Worm (Caenorhabditis elegans) whole organism, L4/young adult: ENCODE results near the gene T19H12.6.

Source experiments
- W03F9.2 ChIP-seq: fragments of 150-350 bp; optimal IDR thresholded peaks from 2 replicates; lab custom pipeline; 2014; ENCODE audit warnings: missing biosample characterization, missing genetic modification characterization
- him-1 ChIP-seq: sonication (generic microtip); optimal IDR thresholded peaks from 2 replicates; lab custom pipeline; 2016; ENCODE audit warnings: missing genotype, missing genetic modification reagents, missing genetic modification characterization, missing compliant biosample characterization

DNA sequence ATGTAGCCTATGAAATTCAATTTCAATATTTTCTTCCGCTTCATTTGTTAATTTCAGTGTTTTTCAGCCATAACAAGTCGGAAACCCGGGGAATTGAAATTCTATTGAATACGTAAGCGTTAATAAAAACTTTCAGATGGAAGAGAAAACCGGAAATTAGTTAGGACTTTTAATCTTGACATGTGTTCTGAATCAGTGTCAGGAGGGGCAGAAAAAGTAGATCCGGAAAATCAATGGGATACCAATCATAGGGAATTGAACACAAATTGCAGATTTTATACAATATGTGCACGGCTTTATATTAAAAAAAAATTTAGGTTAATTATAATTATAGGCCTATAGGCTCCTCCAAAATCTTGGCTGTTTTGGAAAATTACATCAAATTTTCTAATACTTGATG, 13.2 kb downstream of the T19H12.6 start:
- TF ChIP-seq W03F9.2 (tag; lab: Kevin White, UChicago) (no peak), him-1 (no peak)
